Worm (Caenorhabditis elegans) whole organism, L1 larva: ENCODE data around the gene F27D9.13.

Source experiments
- F16B12.6 ChIP-seq: fragments of 150-350 bp; optimal IDR thresholded peaks from 2 replicates; lab custom pipeline; 2014; ENCODE audit warnings: missing biosample characterization, missing genetic modification characterization
- Y116A8C.19 ChIP-seq: sonication (generic microtip); optimal IDR thresholded peaks from 2 replicates; lab custom pipeline; 2016; ENCODE audit warnings: missing compliant biosample characterization, missing genetic modification characterization, borderline replicate concordance
- aly-2 ChIP-seq: fragments of 150-350 bp; optimal IDR thresholded peaks from 2 replicates; lab custom pipeline; 2014; ENCODE audit warnings: missing biosample characterization, missing genetic modification characterization
- ama-1 ChIP-seq: fragments of 150-350 bp; optimal IDR thresholded peaks from 2 replicates; lab custom pipeline; 2014
- ceh-82 ChIP-seq, 3 experiments: fragments of 150-350 bp in 1 of 3; sonication (generic microtip) in 2 of 3; optimal IDR thresholded peaks; 2 replicates each; lab custom pipeline; 2014 to 2017; ENCODE audit warnings: missing biosample characterization in 3 of 3, missing genetic modification characterization in 3 of 3
- ceh-88 ChIP-seq: fragments of 200-800 bp; sonication (Bioruptor generic); IDR thresholded peaks from 2 replicates; pipeline ENCODE4 v1.3.6; 2022; ENCODE audit warnings: missing genetic modification characterization, missing compliant biosample characterization
- ces-1 ChIP-seq: fragments of 150-350 bp; optimal IDR thresholded peaks from 2 replicates; lab custom pipeline; 2014; ENCODE audit warnings: missing biosample characterization, missing genetic modification reagents, missing genetic modification characterization
- efl-1 ChIP-seq, 4 experiments: fragments of 150-350 bp; optimal IDR thresholded peaks in 3 of 4; peaks in 1 of 4; 1 replicate in 1 of 4; 2 replicates in 3 of 4; lab custom pipeline; 2014; ENCODE audit warnings: missing biosample characterization in 2 of 4, missing genetic modification characterization in 2 of 4, missing genetic modification reagents in 2 of 4
- egl-13 ChIP-seq: sonication (generic microtip); optimal IDR thresholded peaks from 2 replicates; lab custom pipeline; 2016; ENCODE audit warnings: missing genotype, missing genetic modification reagents, missing genetic modification characterization, missing compliant biosample characterization
- elt-3 ChIP-seq, 6 experiments: fragments of 150-350 bp in 1 of 6; sonication (generic microtip); optimal IDR thresholded peaks; 2 replicates each; lab custom pipeline; 2017 to 2018; ENCODE audit warnings: missing biosample characterization in 6 of 6, missing genetic modification characterization in 6 of 6, inconsistent platforms in 1 of 6
- fkh-10 ChIP-seq: sonication (generic microtip); optimal IDR thresholded peaks from 2 replicates; lab custom pipeline; 2017; ENCODE audit warnings: missing biosample characterization, missing genetic modification reagents, missing genetic modification characterization
- fkh-4 ChIP-seq: sonication (generic microtip); optimal IDR thresholded peaks from 2 replicates; lab custom pipeline; 2016; ENCODE audit warnings: missing compliant biosample characterization, missing genetic modification characterization, borderline replicate concordance
- fkh-8 ChIP-seq: sonication (generic microtip); optimal IDR thresholded peaks from 2 replicates; lab custom pipeline; 2016; ENCODE audit warnings: mild to moderate bottlenecking, missing genetic modification characterization, missing compliant biosample characterization
- hlh-17 ChIP-seq: fragments of 200-800 bp; sonication (Bioruptor generic); optimal IDR thresholded peaks from 2 replicates; lab custom pipeline; 2018; ENCODE audit warnings: missing genetic modification characterization, mild to moderate bottlenecking, missing compliant biosample characterization, moderate library complexity, borderline replicate concordance
- irx-1 ChIP-seq: sonication (generic microtip); optimal IDR thresholded peaks from 2 replicates; lab custom pipeline; 2016; ENCODE audit warnings: missing genetic modification characterization, missing compliant biosample characterization
- isw-1 ChIP-seq: fragments of 200-800 bp; sonication (Bioruptor generic); IDR thresholded peaks from 2 replicates; pipeline ENCODE4 v1.3.6; 2022; ENCODE audit warnings: missing genetic modification characterization, missing compliant biosample characterization
- lin-13 ChIP-seq: fragments of 150-350 bp; optimal IDR thresholded peaks from 2 replicates; lab custom pipeline; 2014; ENCODE audit warnings: missing biosample characterization, missing genetic modification reagents, missing genetic modification characterization
- lin-14 ChIP-seq: fragments of 200-800 bp; sonication (Bioruptor generic); optimal IDR thresholded peaks from 2 replicates; lab custom pipeline; 2018; ENCODE audit warnings: mild to moderate bottlenecking, missing genetic modification characterization, moderate library complexity, missing compliant biosample characterization
- lin-35 ChIP-seq, 2 experiments: fragments of 150-350 bp; optimal IDR thresholded peaks; 2 replicates each; lab custom pipeline; 2014; ENCODE audit warnings: missing biosample characterization in 2 of 2, missing genetic modification characterization in 2 of 2, missing genetic modification reagents in 2 of 2
- lsy-2 ChIP-seq, 2 experiments: fragments of 150-350 bp; optimal IDR thresholded peaks; 2 replicates each; lab custom pipeline; 2014; ENCODE audit warnings: missing biosample characterization in 2 of 2, missing genetic modification characterization in 2 of 2
- mab-9 ChIP-seq: fragments of 200-800 bp; sonication (Bioruptor generic); IDR thresholded peaks from 2 replicates; pipeline ENCODE4 v1.3.6; 2022; ENCODE audit warnings: missing genetic modification reagents, missing genetic modification characterization, missing compliant biosample characterization
- mdl-1 ChIP-seq, 2 experiments: fragments of 150-350 bp; optimal IDR thresholded peaks; 2 replicates each; lab custom pipeline; 2014 to 2017; ENCODE audit warnings: missing biosample characterization in 2 of 2, missing genetic modification characterization in 2 of 2, inconsistent platforms in 1 of 2
- nhr-11 ChIP-seq: fragments of 150-350 bp; optimal IDR thresholded peaks from 2 replicates; lab custom pipeline; 2014; ENCODE audit warnings: missing biosample characterization, missing genetic modification characterization
- nhr-19 ChIP-seq: fragments of 200-800 bp; sonication (Bioruptor generic); conservative IDR thresholded peaks from 2 replicates; pipeline ENCODE4 v1.3.6; 2022; ENCODE audit warnings: missing genetic modification characterization, missing compliant biosample characterization
- nhr-71 ChIP-seq: sonication (generic microtip); optimal IDR thresholded peaks from 2 replicates; lab custom pipeline; 2016; ENCODE audit warnings: mild to moderate bottlenecking, missing genetic modification characterization, moderate library complexity, missing compliant biosample characterization
- nhr-76 ChIP-seq: sonication (generic microtip); optimal IDR thresholded peaks from 2 replicates; lab custom pipeline; 2017; ENCODE audit warnings: missing biosample characterization, missing genetic modification characterization
- nhr-85 ChIP-seq: sonication (generic microtip); peaks from one replicate; lab custom pipeline; 2016; ENCODE audit warnings: missing genetic modification characterization, inconsistent platforms, missing compliant biosample characterization
- skn-1 ChIP-seq: fragments of 150-350 bp; optimal IDR thresholded peaks from 2 replicates; lab custom pipeline; 2014; ENCODE audit warnings: missing biosample characterization, missing genetic modification characterization
- snpc-4 ChIP-seq: fragments of 150-350 bp; optimal IDR thresholded peaks from 2 replicates; lab custom pipeline; 2014; ENCODE audit warnings: missing biosample characterization, missing genetic modification characterization
- snu-23 ChIP-seq: sonication (generic microtip); optimal IDR thresholded peaks from 2 replicates; lab custom pipeline; 2016; ENCODE audit warnings: missing genetic modification characterization, missing compliant biosample characterization
- sptf-1 ChIP-seq: fragments of 150-350 bp; optimal IDR thresholded peaks from 2 replicates; lab custom pipeline; 2014; ENCODE audit warnings: missing biosample characterization, missing genetic modification characterization
- swsn-7 ChIP-seq: sonication (generic microtip); optimal IDR thresholded peaks from 2 replicates; lab custom pipeline; 2016; ENCODE audit warnings: missing genetic modification characterization, missing compliant biosample characterization
- tbx-2 ChIP-seq: sonication (generic microtip); optimal IDR thresholded peaks from 2 replicates; lab custom pipeline; 2016; ENCODE audit warnings: missing genetic modification characterization, missing compliant biosample characterization
- unc-130 ChIP-seq: fragments of 150-350 bp; optimal IDR thresholded peaks from 2 replicates; lab custom pipeline; 2017; ENCODE audit warnings: missing biosample characterization, missing genetic modification characterization, inconsistent platforms
- unc-86 ChIP-seq: sonication (generic microtip); optimal IDR thresholded peaks from 2 replicates; lab custom pipeline; 2016; ENCODE audit warnings: missing genetic modification characterization, missing compliant biosample characterization
- xbp-1 ChIP-seq: sonication (generic microtip); optimal IDR thresholded peaks from 2 replicates; lab custom pipeline; 2016; ENCODE audit warnings: missing genetic modification characterization, missing compliant biosample characterization

Gene F27D9.13

ce11 chrX:7689119-7689518 lies 21.9 kb upstream of the F27D9.13 start, which contains the start of gene clik-2:
TSS of gene clik-2 (minus strand) at chrX:7689219.
- no peak for TF ChIP-seq xbp-1 (tag; lab: Kevin White, UChicago)
- no peak for TF ChIP-seq unc-130 (tag; lab: Kevin White, UChicago)
- no peak for TF ChIP-seq ama-1
- no peak for TF ChIP-seq tbx-2 (tag; lab: Kevin White, UChicago)
- no peak for TF ChIP-seq ceh-88 (GFP tag; lab: Robert Waterston, UW)
- TF ChIP-seq snu-23: no peak
- no peak for TF ChIP-seq egl-13 (tag; lab: Kevin White, UChicago)
- TF ChIP-seq lsy-2 (tag; optimal IDR thresholded peaks at IDR 0.05; lab: Kevin White, UChicago): no peak
- no peak for TF ChIP-seq hlh-17 (GFP tag; lab: Kevin White, UChicago)
- no peak for TF ChIP-seq Y116A8C.19
- no peak for TF ChIP-seq snpc-4
- no peak for TF ChIP-seq nhr-11 (tag; lab: Kevin White, UChicago)
- TF ChIP-seq nhr-76: no peak
- no peak for TF ChIP-seq unc-86 (tag; lab: Kevin White, UChicago)
- TF ChIP-seq fkh-10 (GFP tag; lab: Kevin White, UChicago): no peak
- TF ChIP-seq isw-1 (GFP tag; lab: Robert Waterston, UW): no peak
- TF ChIP-seq mdl-1 (tag; optimal IDR thresholded peaks at IDR 0.05; lab: Kevin White, UChicago): no peak
- no peak for TF ChIP-seq skn-1 (tag; lab: Kevin White, UChicago)
- no peak for TF ChIP-seq nhr-19

DNA sequence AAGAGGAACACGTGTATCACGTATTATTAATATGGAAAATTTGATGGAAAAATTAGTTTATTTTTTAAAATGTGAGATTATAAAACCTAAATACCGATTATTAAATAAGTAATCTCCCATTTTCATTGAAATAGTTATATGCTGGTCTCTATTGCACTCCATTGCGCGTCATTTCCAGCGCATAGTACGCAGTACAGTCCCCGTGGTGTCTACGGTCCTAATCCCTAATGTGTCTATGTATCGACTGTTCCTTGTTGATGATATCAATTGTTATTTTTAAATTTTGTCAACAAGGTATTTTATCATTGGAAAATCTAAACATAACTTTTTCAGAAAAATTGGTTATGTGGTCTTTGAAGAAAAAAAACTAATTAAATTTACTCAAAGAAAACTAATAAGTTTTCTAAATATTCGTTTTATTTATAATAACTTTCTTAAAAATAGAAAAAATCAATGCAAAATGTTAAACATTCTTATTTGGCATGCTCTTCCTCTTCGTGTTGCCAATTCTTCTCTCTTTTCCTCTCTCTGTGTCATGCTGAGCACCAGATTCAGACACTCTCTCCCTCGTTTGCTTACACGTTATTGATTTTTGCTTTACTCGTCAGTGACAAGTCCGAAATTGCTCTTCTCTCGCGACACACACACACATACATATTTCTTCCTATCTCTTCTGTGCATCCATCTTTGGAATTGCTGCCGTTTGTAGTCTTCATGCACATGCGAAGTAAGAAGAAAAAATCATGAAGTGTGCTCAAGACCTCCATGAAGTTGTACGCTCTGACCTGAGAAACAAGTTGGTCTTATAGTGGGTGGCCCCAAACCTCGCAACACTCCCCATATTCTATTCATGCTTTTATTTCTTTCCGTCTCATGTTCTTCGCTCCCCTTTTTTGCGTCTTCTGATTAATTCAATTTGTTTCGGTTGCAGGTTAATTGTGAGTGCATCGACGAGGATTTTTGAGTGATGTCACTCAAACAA lies 15.0 kb upstream of the F27D9.13 start, which contains the start of gene unc-18:
Gene unc-18 (plus strand): TSS at position 932 of the 982 bp plus-strand sequence.
- TF ChIP-seq xbp-1 (tag; lab: Kevin White, UChicago) (peak; percentile 24), sptf-1 (tag; lab: Kevin White, UChicago) (no peak), efl-1 (optimal IDR thresholded peaks at IDR 0.05; lab: Kevin White, UChicago) (no peak), efl-1 (GFP tag; optimal IDR thresholded peaks at IDR 0.05 in 1 of 2; lab: Kevin White, UChicago) (peak in 1 of 2 experiments; percentile 33), elt-3 (tag; optimal IDR thresholded peaks at IDR 0.05; lab: Kevin White, UChicago) (peak in 2 of 6 experiments; percentile 5 to 29), lin-13 (no peak), fkh-4 (tag; lab: Kevin White, UChicago) (no peak), egl-13 (tag; lab: Kevin White, UChicago) (peak; percentile 58), nhr-85 (tag; lab: Kevin White, UChicago) (no peak), fkh-10 (GFP tag; lab: Kevin White, UChicago) (peak; percentile 34), irx-1 (tag; lab: Kevin White, UChicago) (no peak), isw-1 (GFP tag; lab: Robert Waterston, UW) (peak; percentile 9; the same call in 1 of the 2 replicates), F16B12.6 (tag; lab: Kevin White, UChicago) (peak; percentile 73), nhr-71 (tag; lab: Kevin White, UChicago) (peak; percentile 21), swsn-7 (tag; lab: Kevin White, UChicago) (peak; percentile 20), aly-2 (tag; lab: Kevin White, UChicago) (no peak), skn-1 (tag; lab: Kevin White, UChicago) (peak; percentile 24), fkh-8 (tag; lab: Kevin White, UChicago) (peak; percentile 57), mab-9 (GFP tag; lab: Robert Waterston, UW) (no peak), unc-86 (tag; lab: Kevin White, UChicago) (peak; percentile 36), lsy-2 (tag; optimal IDR thresholded peaks at IDR 0.05; lab: Kevin White, UChicago) (peak; percentile 9 to 26), lin-35 (GFP tag; optimal IDR thresholded peaks at IDR 0.05; lab: Kevin White, UChicago) (peak; percentile 30 to 38), mdl-1 (tag; optimal IDR thresholded peaks at IDR 0.05; lab: Kevin White, UChicago) (no peak), lin-14 (GFP tag; lab: Kevin White, UChicago) (peak; percentile 79), ceh-82 (tag; optimal IDR thresholded peaks at IDR 0.05; lab: Kevin White, UChicago) (peak; percentile 18 to 40 (median 35)), ces-1 (GFP tag; lab: Kevin White, UChicago) (no peak)
